Fruit fly (Drosophila melanogaster): ENCODE results near the gene Ada1-1.

Gene Ada1-1

dm6 chr2L:12045941-12046855 lies 49.6 kb downstream of the Ada1-1 start, which contains the start of gene CG6770:
CG6770 (minus strand) TSS chr2L:12046118.
- peak; percentile 91 for TF ChIP-seq CG17801 (GFP tag; optimal IDR thresholded peaks at IDR 0.05; ENCODE audit: partially characterized antibody)

DNA sequence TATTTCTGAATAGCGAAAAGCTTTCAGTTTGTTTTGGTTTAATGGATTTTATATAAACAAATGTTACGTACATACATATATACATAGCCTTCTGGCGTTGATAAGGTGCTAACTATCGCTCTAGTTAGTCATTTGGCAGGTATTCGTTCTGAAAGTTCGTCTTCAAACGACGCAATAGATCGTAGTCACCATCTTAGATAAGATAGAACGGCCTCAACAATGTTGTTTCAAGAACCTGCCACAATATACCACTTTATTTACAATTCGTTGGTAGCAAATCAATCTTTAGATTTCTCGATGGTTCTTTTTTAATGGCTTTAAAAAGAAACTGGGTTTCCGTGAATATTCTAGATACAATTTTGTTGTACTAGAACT lies 50.2 kb downstream of the Ada1-1 start:
- TF ChIP-seq CG17801 (GFP tag; optimal IDR thresholded peaks at IDR 0.05; ENCODE audit: partially characterized antibody) = no peak

Data from ovary, adult (tissue).